Fruit fly (Drosophila melanogaster): ENCODE measurements around the gene alpha-Est3.

DNA sequence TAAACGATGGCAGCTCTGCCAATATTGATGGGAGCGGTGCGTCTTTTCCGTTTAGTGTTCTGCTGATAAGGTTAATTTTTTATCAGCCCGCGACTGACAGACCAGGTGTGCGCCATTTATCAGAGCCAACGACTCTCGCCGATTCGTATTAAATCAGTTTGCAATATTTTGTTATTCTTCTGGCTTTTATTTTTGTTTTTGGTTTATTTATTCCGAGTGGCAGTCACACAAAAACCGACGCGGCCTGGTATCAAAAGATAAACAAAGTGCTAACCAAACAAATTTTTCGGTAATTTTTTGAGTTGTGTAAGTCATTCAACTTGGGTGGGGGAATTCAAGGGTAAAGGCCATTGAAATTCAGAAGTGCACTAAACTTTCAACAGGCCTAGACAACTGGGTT is 43.9 kb downstream of the alpha-Est3 start:
- no peak for TF ChIP-seq Myc (optimal IDR thresholded peaks at IDR 0.05)
- TF ChIP-seq psq (optimal IDR thresholded peaks at IDR 0.05), result no peak
- no peak for TF ChIP-seq h (optimal IDR thresholded peaks at IDR 0.05)
